Worm (Caenorhabditis elegans): Measurements from ENCODE around the gene hacl-1.
A peak's percentile ranks its signal among the peaks of the same experiment; 100 is the strongest.

Gene hacl-1

ce11 chrII:11471916-11472315 lies 20.8 kb downstream of the hacl-1 start, which contains the start of gene mfn-1:
Gene mfn-1, minus strand, starts transcription at chrII:11472016.
- TF ChIP-seq nhr-76 (tag; optimal IDR thresholded peaks at IDR 0.05) (no peak), efl-1 (optimal IDR thresholded peaks at IDR 0.05) (no peak), efl-1 (GFP tag; optimal IDR thresholded peaks at IDR 0.05 in 1 of 2) (peak in 1 of 2 experiments; percentile 26)

- TF ChIP-seq lin-14 (GFP tag; optimal IDR thresholded peaks at IDR 0.05) (peak; percentile 49), elt-3 (tag; optimal IDR thresholded peaks at IDR 0.05) (peak in 1 of 6 experiments; percentile 1), lin-35 (GFP tag; optimal IDR thresholded peaks at IDR 0.05) (peak in 1 of 2 experiments; percentile 34), mef-2 (tag; optimal IDR thresholded peaks at IDR 0.05) (no peak), nhr-76 (tag; optimal IDR thresholded peaks at IDR 0.05) (no peak), nhr-85 (tag) (peak; percentile 16), tbx-2 (tag; optimal IDR thresholded peaks at IDR 0.05) (peak; percentile 0), nhr-19 (GFP tag; conservative IDR thresholded peaks at IDR 0.05) (peak; percentile 30; the same call in 1 of the 2 replicates), lir-3 (tag; optimal IDR thresholded peaks at IDR 0.05; ENCODE audit: poor library complexity) (no peak), mep-1 (tag; optimal IDR thresholded peaks at IDR 0.05) (peak; percentile 10), ztf-4 (tag; optimal IDR thresholded peaks at IDR 0.05) (no peak), ztf-11 (tag; optimal IDR thresholded peaks at IDR 0.05) (no peak), nhr-71 (tag; optimal IDR thresholded peaks at IDR 0.05) (peak; percentile 32), nhr-90 (tag; optimal IDR thresholded peaks at IDR 0.05; ENCODE audit: poor library complexity) (peak; percentile 10), lsy-2 (tag; optimal IDR thresholded peaks at IDR 0.05) (no peak), mdl-1 (tag; optimal IDR thresholded peaks at IDR 0.05) (peak in 1 of 2 experiments; percentile 11), blmp-1 (tag; optimal IDR thresholded peaks at IDR 0.05) (peak; percentile 82), elt-2 (tag; optimal IDR thresholded peaks at IDR 0.05) (peak; percentile 33), snu-23 (GFP tag; optimal IDR thresholded peaks at IDR 0.05) (peak; percentile 28), ces-1 (GFP tag; optimal IDR thresholded peaks at IDR 0.05) (no peak)
These were observed 23.1 kb downstream of the hacl-1 start, which contains the start of gene cisd-1 for ce11 chrII:11469574-11470108. Gene cisd-1, minus strand, starts transcription at chrII:11469624.

ce11 chrII:11467541-11467940 lies 25.2 kb downstream of the hacl-1 start, which contains the start of gene klp-17:
Gene klp-17, minus strand, starts transcription at chrII:11467641.
- TF ChIP-seq nhr-19 (GFP tag; conservative IDR thresholded peaks at IDR 0.05) = no peak
- no peak for TF ChIP-seq nhr-28 (tag; optimal IDR thresholded peaks at IDR 0.05)
- TF ChIP-seq unc-130 (tag; optimal IDR thresholded peaks at IDR 0.05) = no peak
- TF ChIP-seq ceh-82 (tag; optimal IDR thresholded peaks at IDR 0.05) = no peak
- no peak for TF ChIP-seq nhr-77 (tag; optimal IDR thresholded peaks at IDR 0.05)
- no peak for TF ChIP-seq ztf-4 (tag; optimal IDR thresholded peaks at IDR 0.05)
- TF ChIP-seq C04F5.9 (tag; optimal IDR thresholded peaks at IDR 0.05) = no peak
- TF ChIP-seq rnt-1 (tag; optimal IDR thresholded peaks at IDR 0.05) = no peak

ce11 chrII:11464427-11464944 lies 28.3 kb downstream of the hacl-1 start, which contains the start of the genes aars-1 and rga-1:
Gene aars-1, minus strand, starts transcription at chrII:11464497.
Gene rga-1, plus strand, starts transcription at chrII:11464894.
- TF ChIP-seq nhr-19 (GFP tag; conservative IDR thresholded peaks at IDR 0.05) (peak; percentile 33), F16B12.6 (tag; optimal IDR thresholded peaks at IDR 0.05) (no peak), efl-1 (optimal IDR thresholded peaks at IDR 0.05) (peak; percentile 41 to 47), efl-1 (GFP tag; optimal IDR thresholded peaks at IDR 0.05 in 1 of 2) (peak; percentile 29 to 91), snpc-4 (tag; optimal IDR thresholded peaks at IDR 0.05) (peak; percentile 8), fkh-8 (tag; optimal IDR thresholded peaks at IDR 0.05) (no peak), ets-5 (GFP tag; IDR thresholded peaks at IDR 0.05) (no peak), pag-3 (tag; optimal IDR thresholded peaks at IDR 0.05; ENCODE audit: borderline replicate concordance, insufficient read depth) (no peak), nhr-12 (tag; optimal IDR thresholded peaks at IDR 0.05) (no peak), ceh-82 (tag; optimal IDR thresholded peaks at IDR 0.05) (peak in 1 of 3 experiments; percentile 52), nhr-85 (tag) (peak; percentile 83), elt-2 (tag; optimal IDR thresholded peaks at IDR 0.05) (peak; percentile 8), hlh-4 (tag; optimal IDR thresholded peaks at IDR 0.05) (no peak), mep-1 (tag; optimal IDR thresholded peaks at IDR 0.05) (peak; percentile 76), irx-1 (tag; optimal IDR thresholded peaks at IDR 0.05) (no peak), skn-1 (tag; optimal IDR thresholded peaks at IDR 0.05) (peak; percentile 14), ceh-90 (tag; optimal IDR thresholded peaks at IDR 0.05) (no peak), vab-15 (tag; optimal IDR thresholded peaks at IDR 0.05) (no peak), mab-9 (GFP tag; IDR thresholded peaks at IDR 0.05) (no peak), fkh-10 (GFP tag; optimal IDR thresholded peaks at IDR 0.05) (no peak), dsc-1 (tag; optimal IDR thresholded peaks at IDR 0.05) (peak; percentile 36), lin-39 (tag; optimal IDR thresholded peaks at IDR 0.05) (no peak), grh-1 (GFP tag; IDR thresholded peaks at IDR 0.05) (no peak), lin-35 (GFP tag; optimal IDR thresholded peaks at IDR 0.05) (peak in 1 of 2 experiments; percentile 62), C04F5.9 (tag; optimal IDR thresholded peaks at IDR 0.05) (no peak), ztf-11 (tag; optimal IDR thresholded peaks at IDR 0.05) (peak in 1 of 2 experiments; percentile 16), mdl-1 (tag; optimal IDR thresholded peaks at IDR 0.05) (peak in 1 of 2 experiments; percentile 49)
